Worm (Caenorhabditis elegans) whole organism, late embryonic: ENCODE data around the gene ttll-11.

Experiments
- T23F11.4 ChIP-seq: fragments of 200-800 bp; sonication (Bioruptor generic); optimal IDR thresholded peaks from 2 replicates; lab custom pipeline; 2018; ENCODE audit warnings: mild to moderate bottlenecking, missing genetic modification characterization, missing compliant biosample characterization
- ama-1 ChIP-seq: fragments of 150-350 bp; optimal IDR thresholded peaks from 2 replicates; lab custom pipeline; 2014
- ceh-45 ChIP-seq: fragments of 200-800 bp; sonication (Bioruptor generic); IDR thresholded peaks from 2 replicates; pipeline ENCODE4 v1.3.6; 2022; ENCODE audit warnings: missing genetic modification reagents, missing genetic modification characterization, missing compliant biosample characterization
- dmd-4 ChIP-seq: sonication (generic microtip); optimal IDR thresholded peaks from 2 replicates; lab custom pipeline; 2016; ENCODE audit warnings: borderline replicate concordance, missing genetic modification characterization, missing compliant biosample characterization
- nfya-1 ChIP-seq: sonication (generic microtip); optimal IDR thresholded peaks from 2 replicates; lab custom pipeline; 2017; ENCODE audit warnings: missing genetic modification characterization, mild to moderate bottlenecking, missing compliant biosample characterization, antibody characterized with exemption, moderate library complexity
- pag-3 ChIP-seq: sonication (generic microtip); optimal IDR thresholded peaks from 2 replicates; lab custom pipeline; 2016; ENCODE audit warnings: missing compliant biosample characterization, missing genetic modification characterization, borderline replicate concordance
- pha-4 ChIP-seq: fragments of 150-350 bp; optimal IDR thresholded peaks from 2 replicates; lab custom pipeline; 2018; ENCODE audit warnings: missing biosample characterization, missing genetic modification reagents, missing genetic modification characterization
- pqm-1 ChIP-seq: sonication (generic microtip); optimal IDR thresholded peaks from 2 replicates; lab custom pipeline; 2016; ENCODE audit warnings: missing genetic modification characterization, missing compliant biosample characterization
- sdc-2 ChIP-seq: sonication (generic microtip); optimal IDR thresholded peaks from 2 replicates; lab custom pipeline; 2016; ENCODE audit warnings: missing genotype, missing genetic modification characterization, missing compliant biosample characterization
- sox-2 ChIP-seq: fragments of 200-800 bp; sonication (Bioruptor generic); IDR thresholded peaks from 2 replicates; pipeline ENCODE4 v1.3.6; 2022; ENCODE audit warnings: missing genetic modification reagents, missing genetic modification characterization, missing compliant biosample characterization
- tbx-2 ChIP-seq: sonication (generic microtip); optimal IDR thresholded peaks from 2 replicates; lab custom pipeline; 2016; ENCODE audit warnings: missing genetic modification characterization, missing compliant biosample characterization
- unc-55 ChIP-seq: sonication (generic microtip); optimal IDR thresholded peaks from 2 replicates; lab custom pipeline; 2017; ENCODE audit warnings: missing biosample characterization, missing genetic modification reagents, missing genetic modification characterization

DNA sequence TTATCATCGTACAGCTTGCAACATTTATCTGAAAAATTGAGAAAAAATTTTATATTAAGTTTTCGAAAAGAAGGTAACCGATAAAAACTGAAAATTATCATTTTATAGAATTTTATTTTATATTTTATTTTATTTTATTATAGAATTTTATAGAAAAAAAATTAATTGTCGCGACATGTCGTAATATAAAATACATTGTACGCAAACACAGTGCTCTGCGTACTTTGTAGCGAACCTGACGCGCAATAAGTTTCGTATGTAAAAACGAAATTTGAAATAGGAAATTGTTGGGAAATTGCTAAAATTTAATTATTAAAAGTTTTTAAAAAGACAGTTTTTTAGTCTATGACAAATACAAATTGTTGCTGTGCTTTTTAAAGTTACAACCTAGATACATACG lies 6.0 kb upstream of the ttll-11 start, which contains the start of the genes hst-1 and ints-6:
- TF ChIP-seq ama-1 (lab: Kevin White, UChicago): no peak
- TF ChIP-seq pqm-1 (tag; lab: Kevin White, UChicago): no peak
- no peak for TF ChIP-seq pag-3 (tag; lab: Kevin White, UChicago)
- no peak for TF ChIP-seq sox-2
- TF ChIP-seq nfya-1 (tag; lab: Kevin White, UChicago): no peak
- no peak for TF ChIP-seq T23F11.4 (GFP tag; lab: Kevin White, UChicago)
- TF ChIP-seq unc-55 (GFP tag; lab: Kevin White, UChicago): no peak
- no peak for TF ChIP-seq pha-4
- TF ChIP-seq tbx-2 (tag; lab: Kevin White, UChicago): no peak
- TF ChIP-seq ceh-45 (GFP tag; lab: Robert Waterston, UW): no peak
- TF ChIP-seq sdc-2: no peak
- no peak for TF ChIP-seq dmd-4 (tag; lab: Kevin White, UChicago)
